Worm (Caenorhabditis elegans) whole organism, young adult: Measurements from ENCODE around the gene acs-11.
A peak's percentile ranks its signal among the peaks of the same experiment; 100 is the strongest.

Source experiments
- B0019.2 ChIP-seq: fragments of 200-800 bp; sonication (Bioruptor generic); conservative IDR thresholded peaks from 2 replicates; pipeline ENCODE4 v1.3.6; 2022; ENCODE audit warnings: missing genetic modification reagents, missing genetic modification characterization, missing compliant biosample characterization
- B0035.1 ChIP-seq: sonication (generic microtip); optimal IDR thresholded peaks from 2 replicates; lab custom pipeline; 2016; ENCODE audit warnings: missing genetic modification characterization, mild to moderate bottlenecking, missing compliant biosample characterization, missing genotype, missing genetic modification reagents
- B0261.1 ChIP-seq: sonication (generic microtip); optimal IDR thresholded peaks from 2 replicates; lab custom pipeline; 2016; ENCODE audit warnings: mild to moderate bottlenecking, missing genetic modification characterization, moderate library complexity, missing compliant biosample characterization
- C17E4.6 ChIP-seq: fragments of 200-800 bp; sonication (Bioruptor generic); IDR thresholded peaks from 2 replicates; pipeline ENCODE4 v1.3.6; 2022; ENCODE audit warnings: missing genetic modification reagents, missing genetic modification characterization, missing compliant biosample characterization
- D2030.7 ChIP-seq: fragments of 200-800 bp; sonication (Bioruptor generic); IDR thresholded peaks from 2 replicates; pipeline ENCODE4 v1.3.6; 2022; ENCODE audit warnings: missing genetic modification reagents, missing genetic modification characterization, missing compliant biosample characterization
- F23B12.7 ChIP-seq: sonication (generic microtip); optimal IDR thresholded peaks from 2 replicates; lab custom pipeline; 2017; ENCODE audit warnings: missing genetic modification characterization, mild to moderate bottlenecking, missing compliant biosample characterization, antibody characterized with exemption, moderate library complexity; ENCODE audit not compliant: insufficient read depth
- F39B2.1 ChIP-seq: fragments of 200-800 bp; sonication (Bioruptor generic); IDR thresholded peaks from 2 replicates; pipeline ENCODE4 v1.3.6; 2022; ENCODE audit warnings: missing genetic modification reagents, missing genetic modification characterization, missing compliant biosample characterization
- F49E8.2 ChIP-seq: sonication (generic microtip); optimal IDR thresholded peaks from 3 replicates; lab custom pipeline; 2017; ENCODE audit warnings: missing genetic modification characterization, mild to moderate bottlenecking, missing compliant biosample characterization, antibody characterized with exemption, moderate library complexity; ENCODE audit not compliant: insufficient read depth
- F57C9.4 ChIP-seq: sonication (generic microtip); optimal IDR thresholded peaks from 2 replicates; lab custom pipeline; 2017; ENCODE audit warnings: mild to moderate bottlenecking, missing genetic modification characterization, missing compliant biosample characterization
- Y56A3A.18 ChIP-seq: fragments of 200-800 bp; sonication (Bioruptor generic); IDR thresholded peaks from 2 replicates; pipeline ENCODE4 v1.3.6; 2022; ENCODE audit warnings: missing genetic modification reagents, missing genetic modification characterization, missing compliant biosample characterization
- Y79H2A.3 ChIP-seq: fragments of 200-800 bp; sonication (Bioruptor generic); conservative IDR thresholded peaks from 2 replicates; pipeline ENCODE4 v1.3.6; 2022; ENCODE audit warnings: missing genetic modification reagents, missing genetic modification characterization, missing compliant biosample characterization
- Y95B8A.8 ChIP-seq: fragments of 200-800 bp; sonication (Bioruptor generic); IDR thresholded peaks from 2 replicates; pipeline ENCODE4 v1.3.6; 2022; ENCODE audit warnings: missing genetic modification reagents, missing genetic modification characterization, missing compliant biosample characterization
- aptf-2 ChIP-seq: fragments of 200-800 bp; sonication (Bioruptor generic); conservative IDR thresholded peaks from 2 replicates; pipeline ENCODE4 v1.3.6; 2022; ENCODE audit warnings: missing genetic modification reagents, missing genetic modification characterization, missing compliant biosample characterization
- attf-5 ChIP-seq: fragments of 200-800 bp; sonication (Bioruptor generic); optimal IDR thresholded peaks from 2 replicates; lab custom pipeline; 2018; ENCODE audit warnings: mild to moderate bottlenecking, missing genetic modification characterization, missing compliant biosample characterization
- ccch-3 ChIP-seq: fragments of 200-800 bp; sonication (Bioruptor generic); optimal IDR thresholded peaks from 2 replicates; lab custom pipeline; 2018; ENCODE audit warnings: mild to moderate bottlenecking, missing genetic modification characterization, missing compliant biosample characterization
- cebp-2 ChIP-seq: fragments of 200-800 bp; sonication (Bioruptor generic); IDR thresholded peaks from 2 replicates; pipeline ENCODE4 v1.3.6; 2022; ENCODE audit warnings: missing genetic modification characterization, missing compliant biosample characterization
- ceh-100 ChIP-seq: fragments of 200-800 bp; sonication (Bioruptor generic); IDR thresholded peaks from 2 replicates; pipeline ENCODE4 v1.3.6; 2022; ENCODE audit warnings: missing genetic modification reagents, missing genetic modification characterization, missing compliant biosample characterization
- ceh-91 ChIP-seq: fragments of 200-800 bp; sonication (Bioruptor generic); IDR thresholded peaks from 2 replicates; pipeline ENCODE4 v1.3.6; 2022; ENCODE audit warnings: missing genetic modification reagents, missing genetic modification characterization, missing compliant biosample characterization
- chd-7 ChIP-seq: sonication (generic microtip); optimal IDR thresholded peaks from 2 replicates; lab custom pipeline; 2016; ENCODE audit warnings: mild to moderate bottlenecking, missing genetic modification characterization, moderate library complexity, missing compliant biosample characterization
- dpl-1 ChIP-seq: fragments of 150-350 bp; optimal IDR thresholded peaks from 2 replicates; lab custom pipeline; 2014; ENCODE audit warnings: missing biosample characterization, missing genetic modification reagents, missing genetic modification characterization
- egl-44 ChIP-seq: fragments of 200-800 bp; sonication (Bioruptor generic); IDR thresholded peaks from 2 replicates; pipeline ENCODE4 v1.3.6; 2022; ENCODE audit warnings: missing genetic modification reagents, missing genetic modification characterization, missing compliant biosample characterization
- egrh-3 ChIP-seq: fragments of 200-800 bp; sonication (Bioruptor generic); IDR thresholded peaks from 2 replicates; pipeline ENCODE4 v1.3.6; 2022; ENCODE audit warnings: missing genetic modification reagents, missing genetic modification characterization, missing compliant biosample characterization
- fkh-3 ChIP-seq: sonication (generic microtip); optimal IDR thresholded peaks from 2 replicates; lab custom pipeline; 2016; ENCODE audit warnings: mild to moderate bottlenecking, missing genetic modification characterization, missing compliant biosample characterization
- gei-17 ChIP-seq: fragments of 200-800 bp; sonication (Bioruptor generic); optimal IDR thresholded peaks from 2 replicates; lab custom pipeline; 2018; ENCODE audit warnings: mild to moderate bottlenecking, missing genetic modification characterization, missing compliant biosample characterization
- hsf-1 ChIP-seq: fragments of 200-800 bp; sonication (Bioruptor generic); IDR thresholded peaks from 2 replicates; pipeline ENCODE4 v1.3.6; 2022; ENCODE audit warnings: missing genetic modification reagents, missing genetic modification characterization, missing compliant biosample characterization
- lsl-1 ChIP-seq: fragments of 200-800 bp; sonication (Bioruptor generic); optimal IDR thresholded peaks from 2 replicates; lab custom pipeline; 2018; ENCODE audit warnings: mild to moderate bottlenecking, missing genetic modification characterization, moderate library complexity, missing compliant biosample characterization
- lsy-27 ChIP-seq: sonication (generic microtip); optimal IDR thresholded peaks from 2 replicates; lab custom pipeline; 2017; ENCODE audit warnings: missing genetic modification characterization, mild to moderate bottlenecking, missing compliant biosample characterization, antibody characterized with exemption, missing genotype, borderline replicate concordance; ENCODE audit not compliant: insufficient read depth
- madf-10 ChIP-seq: sonication (generic microtip); optimal IDR thresholded peaks from 2 replicates; lab custom pipeline; 2016; ENCODE audit warnings: mild to moderate bottlenecking, missing genetic modification characterization, missing compliant biosample characterization
- madf-3 ChIP-seq: fragments of 200-800 bp; sonication (Bioruptor generic); IDR thresholded peaks from 2 replicates; pipeline ENCODE4 v1.3.6; 2022; ENCODE audit warnings: missing genetic modification reagents, missing genetic modification characterization, missing compliant biosample characterization
- madf-8 ChIP-seq: fragments of 200-800 bp; sonication (Bioruptor generic); conservative IDR thresholded peaks from 2 replicates; pipeline ENCODE4 v1.3.6; 2022; ENCODE audit warnings: missing genetic modification reagents, missing genetic modification characterization, missing compliant biosample characterization
- mel-28 ChIP-seq: sonication (generic microtip); optimal IDR thresholded peaks from 2 replicates; lab custom pipeline; 2016; ENCODE audit warnings: borderline replicate concordance, mild to moderate bottlenecking, missing genetic modification characterization, missing compliant biosample characterization
- nhr-120 ChIP-seq: fragments of 200-800 bp; sonication (Bioruptor generic); IDR thresholded peaks from 2 replicates; pipeline ENCODE4 v1.3.6; 2022; ENCODE audit warnings: missing genetic modification characterization, missing compliant biosample characterization
- nhr-80 ChIP-seq: sonication (generic microtip); optimal IDR thresholded peaks from 2 replicates; lab custom pipeline; 2016; ENCODE audit warnings: missing genetic modification characterization, missing compliant biosample characterization
- nhr-90 ChIP-seq: sonication (generic microtip); optimal IDR thresholded peaks from 2 replicates; lab custom pipeline; 2016; ENCODE audit warnings: missing genotype, mild to moderate bottlenecking, missing genetic modification characterization, missing compliant biosample characterization
- rec-8 ChIP-seq, 2 experiments: sonication (generic microtip); optimal IDR thresholded peaks; 2 replicates each; lab custom pipeline; 2016; ENCODE audit warnings: mild to moderate bottlenecking in 2 of 2, missing genetic modification characterization in 2 of 2, missing genetic modification reagents in 2 of 2, missing genotype in 2 of 2, missing biosample characterization in 1 of 2, missing compliant biosample characterization in 1 of 2, moderate library complexity in 1 of 2
- repo-1 ChIP-seq: sonication (generic microtip); optimal IDR thresholded peaks from 2 replicates; lab custom pipeline; 2017; ENCODE audit warnings: mild to moderate bottlenecking, missing genetic modification characterization, missing compliant biosample characterization
- sea-2 ChIP-seq: fragments of 200-800 bp; sonication (Bioruptor generic); IDR thresholded peaks from 2 replicates; pipeline ENCODE4 v1.3.6; 2022; ENCODE audit warnings: missing genetic modification characterization, missing compliant biosample characterization
- snpc-1.1 ChIP-seq: sonication (generic microtip); optimal IDR thresholded peaks from 2 replicates; lab custom pipeline; 2017; ENCODE audit warnings: missing genetic modification characterization, mild to moderate bottlenecking, missing compliant biosample characterization, antibody characterized with exemption, moderate library complexity, missing genotype, missing genetic modification reagents; ENCODE audit not compliant: insufficient read depth
- snpc-1.3 ChIP-seq: sonication (generic microtip); optimal IDR thresholded peaks from 2 replicates; lab custom pipeline; 2017; ENCODE audit warnings: missing genetic modification characterization, mild to moderate bottlenecking, missing compliant biosample characterization, antibody characterized with exemption, moderate library complexity, missing genotype, missing genetic modification reagents; ENCODE audit not compliant: insufficient read depth
- tbx-9 ChIP-seq: sonication (generic microtip); optimal IDR thresholded peaks from 2 replicates; lab custom pipeline; 2016; ENCODE audit warnings: borderline replicate concordance, missing genetic modification characterization, inconsistent platforms, missing compliant biosample characterization
- unc-130 ChIP-seq: sonication (generic microtip); optimal IDR thresholded peaks from 2 replicates; lab custom pipeline; 2016; ENCODE audit warnings: missing genetic modification reagents, missing genetic modification characterization, missing compliant biosample characterization
- unc-62 ChIP-seq: fragments of 150-350 bp; optimal IDR thresholded peaks from 2 replicates; lab custom pipeline; 2014; ENCODE audit warnings: missing biosample characterization, missing genetic modification reagents, missing genetic modification characterization
- xnd-1 ChIP-seq: sonication (generic microtip); optimal IDR thresholded peaks from 2 replicates; lab custom pipeline; 2016; ENCODE audit warnings: missing genotype, missing genetic modification reagents, missing genetic modification characterization, missing compliant biosample characterization
- zim-3 ChIP-seq: sonication (generic microtip); optimal IDR thresholded peaks from 2 replicates; lab custom pipeline; 2017; ENCODE audit warnings: mild to moderate bottlenecking, missing genetic modification characterization, moderate library complexity, missing compliant biosample characterization
- ztf-26 ChIP-seq: sonication (generic microtip); optimal IDR thresholded peaks from 2 replicates; lab custom pipeline; 2017; ENCODE audit warnings: missing genetic modification characterization, missing compliant biosample characterization
- ztf-28 ChIP-seq: fragments of 200-800 bp; sonication (Bioruptor generic); IDR thresholded peaks from 2 replicates; pipeline ENCODE4 v1.3.6; 2022; ENCODE audit warnings: missing genetic modification reagents, missing genetic modification characterization, missing compliant biosample characterization
- ztf-3 ChIP-seq: fragments of 200-800 bp; sonication (Bioruptor generic); optimal IDR thresholded peaks from 2 replicates; lab custom pipeline; 2018; ENCODE audit warnings: mild to moderate bottlenecking, missing genetic modification characterization, missing compliant biosample characterization
- ztf-6 ChIP-seq: fragments of 200-800 bp; sonication (Bioruptor generic); IDR thresholded peaks from 2 replicates; pipeline ENCODE4 v1.3.6; 2022; ENCODE audit warnings: missing genetic modification reagents, missing genetic modification characterization, missing compliant biosample characterization

The acs-11 gene

DNA sequence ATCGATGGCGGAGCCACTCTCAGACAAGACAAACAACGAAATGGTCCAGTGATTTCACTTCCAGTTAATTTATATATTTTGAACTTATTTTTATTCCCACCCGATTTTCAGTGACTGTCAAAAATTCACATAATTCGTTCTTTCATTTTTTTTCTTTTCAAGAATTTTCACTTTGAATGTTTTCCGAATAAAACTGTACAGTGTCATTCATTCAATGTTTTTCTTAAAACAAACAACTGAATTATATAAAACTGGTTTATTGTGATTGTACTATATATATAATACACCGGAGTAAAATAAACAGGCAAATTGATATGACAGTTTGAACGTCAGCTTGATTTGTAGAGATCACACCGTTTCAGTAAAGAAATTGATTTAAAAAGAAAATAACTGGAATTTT is 38.9 kb upstream of the acs-11 start (continued):
- TF ChIP-seq lsy-27, result no peak
- TF ChIP-seq ztf-26, result no peak
- TF ChIP-seq B0019.2 (GFP tag; lab: Robert Waterston, UW), result no peak
- TF ChIP-seq madf-8, result peak; percentile 66
- TF ChIP-seq repo-1 (tag; lab: Kevin White, UChicago), result peak; percentile 53
- peak; percentile 46 for TF ChIP-seq snpc-1.3 (tag; lab: Kevin White, UChicago)
- no peak for TF ChIP-seq nhr-120 (GFP tag; lab: Robert Waterston, UW)
- peak; percentile 57 for TF ChIP-seq D2030.7 (GFP tag; lab: Robert Waterston, UW)
- TF ChIP-seq F23B12.7 (tag; lab: Kevin White, UChicago), result peak; percentile 19
- no peak for TF ChIP-seq gei-17 (GFP tag; lab: Kevin White, UChicago)
- TF ChIP-seq B0261.1 (tag; lab: Kevin White, UChicago), result no peak
- TF ChIP-seq lsl-1 (GFP tag; lab: Kevin White, UChicago), result peak; percentile 55
- no peak for TF ChIP-seq ceh-91 (GFP tag; lab: Robert Waterston, UW)
- TF ChIP-seq cebp-2 (GFP tag; lab: Robert Waterston, UW), result no peak
- peak; percentile 13 for TF ChIP-seq xnd-1
- TF ChIP-seq ztf-28, result no peak
- no peak; the same call in 1 of the 2 replicates for TF ChIP-seq ceh-100 (GFP tag; lab: Robert Waterston, UW)
- TF ChIP-seq Y56A3A.18 (GFP tag; lab: Robert Waterston, UW), result no peak
- no peak for TF ChIP-seq ccch-3 (GFP tag; lab: Kevin White, UChicago)
- TF ChIP-seq attf-5, result no peak
- no peak for TF ChIP-seq dpl-1
- peak; percentile 66 for TF ChIP-seq unc-130 (GFP tag; lab: Kevin White, UChicago)
- no peak for TF ChIP-seq rec-8 (tag; optimal IDR thresholded peaks at IDR 0.05; lab: Kevin White, UChicago)
- no peak for TF ChIP-seq fkh-3
- TF ChIP-seq Y79H2A.3 (GFP tag; lab: Robert Waterston, UW), result peak; percentile 96
- TF ChIP-seq nhr-90, result no peak
- TF ChIP-seq C17E4.6, result peak; percentile 51; the same call in 1 of the 2 replicates
- TF ChIP-seq aptf-2 (GFP tag; lab: Robert Waterston, UW), result no peak
- TF ChIP-seq chd-7, result no peak
- no peak for TF ChIP-seq ztf-6
- TF ChIP-seq madf-10, result no peak
- TF ChIP-seq Y95B8A.8, result no peak; the same call in none of the 2 replicates
- peak; percentile 62 for TF ChIP-seq F49E8.2 (tag; lab: Kevin White, UChicago)
- TF ChIP-seq ztf-3, result no peak
- TF ChIP-seq mel-28 (tag; lab: Kevin White, UChicago), result no peak
- TF ChIP-seq egl-44, result no peak
- TF ChIP-seq nhr-80, result no peak
- no peak for TF ChIP-seq F39B2.1 (GFP tag; lab: Robert Waterston, UW)
- TF ChIP-seq tbx-9 (tag; lab: Kevin White, UChicago), result no peak
- no peak for TF ChIP-seq egrh-3
- no peak for TF ChIP-seq F57C9.4 (tag; lab: Kevin White, UChicago)
- no peak for TF ChIP-seq unc-62 (GFP tag; lab: Kevin White, UChicago)
- peak; percentile 80 for TF ChIP-seq hsf-1 (GFP tag; lab: Robert Waterston, UW)
- TF ChIP-seq B0035.1 (tag; lab: Kevin White, UChicago), result no peak
- TF ChIP-seq madf-3, result peak; percentile 76
- TF ChIP-seq zim-3 (tag; lab: Kevin White, UChicago), result no peak
- no peak for TF ChIP-seq snpc-1.1
- TF ChIP-seq sea-2, result no peak
